Fruit fly (Drosophila melanogaster) whole organism, embryonic: ENCODE data around the gene Nepl3.

Source experiments
- Ada2b ChIP-seq: fragments of 200-800 bp; sonication (Bioruptor generic); IDR thresholded peaks from 2 replicates; pipeline ENCODE4 v1.3.6; 2022; ENCODE audit warnings: missing biosample characterization, missing genetic modification characterization
- Awh ChIP-seq: fragments of 200-800 bp; sonication (Bioruptor generic); IDR thresholded peaks from 2 replicates; pipeline ENCODE4, ENCODE4 v1.3.6; 2022; ENCODE audit warnings: missing biosample characterization, missing genetic modification characterization
- Bdp1 ChIP-seq: fragments of 200-800 bp; sonication (Bioruptor generic); optimal IDR thresholded peaks from 3 replicates; lab custom pipeline; 2016; ENCODE audit warnings: missing biosample characterization, missing genetic modification characterization
- BtbVII ChIP-seq: fragments of 200-800 bp; sonication (Bioruptor generic); optimal IDR thresholded peaks from 3 replicates; lab custom pipeline; 2017; ENCODE audit warnings: missing biosample characterization, mild to moderate bottlenecking, missing genetic modification characterization
- CG12391 ChIP-seq: fragments of 200-800 bp; sonication (Bioruptor generic); optimal IDR thresholded peaks from 3 replicates; lab custom pipeline; 2018; ENCODE audit warnings: missing biosample characterization, mild to moderate bottlenecking, missing genetic modification characterization, moderate library complexity
- CG12769 ChIP-seq: fragments of 200-800 bp; sonication (Bioruptor generic); optimal IDR thresholded peaks from 2 replicates; lab custom pipeline; 2019; ENCODE audit warnings: missing biosample characterization, mild to moderate bottlenecking, missing genetic modification characterization, moderate library complexity
- CG13296 ChIP-seq: fragments of 200-800 bp; sonication (Bioruptor generic); optimal IDR thresholded peaks from 3 replicates; lab custom pipeline; 2018; ENCODE audit warnings: missing biosample characterization, mild to moderate bottlenecking, missing genetic modification characterization
- CG13624 ChIP-seq: fragments of 200-800 bp; sonication (Bioruptor generic); optimal IDR thresholded peaks from 2 replicates; lab custom pipeline; 2016; ENCODE audit warnings: missing biosample characterization, missing genetic modification characterization
- CG13894 ChIP-seq: fragments of 200-800 bp; sonication (Bioruptor generic); optimal IDR thresholded peaks from 3 replicates; lab custom pipeline; 2018; ENCODE audit warnings: missing biosample characterization, mild to moderate bottlenecking, missing genetic modification characterization, moderate library complexity
- CG14710 ChIP-seq: fragments of 200-800 bp; sonication (Bioruptor generic); optimal IDR thresholded peaks from 3 replicates; lab custom pipeline; 2019; ENCODE audit warnings: missing biosample characterization, mild to moderate bottlenecking, missing genetic modification characterization, moderate library complexity
- CG16815 ChIP-seq: fragments of 200-800 bp; sonication (Bioruptor generic); optimal IDR thresholded peaks from 3 replicates; lab custom pipeline; 2017; ENCODE audit warnings: missing biosample characterization, mild to moderate bottlenecking, missing genetic modification characterization
- CG30431 ChIP-seq: fragments of 200-800 bp; sonication (Bioruptor generic); optimal IDR thresholded peaks from 2 replicates; lab custom pipeline; 2017; ENCODE audit warnings: missing biosample characterization, missing genetic modification characterization
- CG34376 ChIP-seq: fragments of 200-800 bp; sonication (Bioruptor generic); optimal IDR thresholded peaks from 2 replicates; lab custom pipeline; 2018; ENCODE audit warnings: missing biosample characterization, mild to moderate bottlenecking, missing genetic modification characterization
- CG3838 ChIP-seq: fragments of 200-800 bp; sonication (Bioruptor generic); optimal IDR thresholded peaks from 3 replicates; lab custom pipeline; 2016; ENCODE audit warnings: missing biosample characterization, missing genetic modification characterization
- CG7786 ChIP-seq: fragments of 200-800 bp; sonication (Bioruptor generic); optimal IDR thresholded peaks from 2 replicates; lab custom pipeline; 2016; ENCODE audit warnings: missing biosample characterization, missing genetic modification characterization
- CG8944 ChIP-seq: fragments of 200-800 bp; sonication (Bioruptor generic); optimal IDR thresholded peaks from 3 replicates; lab custom pipeline; 2016; ENCODE audit warnings: missing biosample characterization, missing genetic modification characterization
- Camta ChIP-seq: fragments of 200-800 bp; sonication (Bioruptor generic); optimal IDR thresholded peaks from 2 replicates; lab custom pipeline; 2016; ENCODE audit warnings: missing biosample characterization, missing genetic modification characterization
- Dll ChIP-seq: fragments of 200-800 bp; sonication (Bioruptor generic); IDR thresholded peaks from 4 replicates; pipeline ENCODE4 v1.3.6; 2022; ENCODE audit warnings: missing biosample characterization, missing genetic modification characterization; ENCODE audit not compliant: partially characterized antibody
- E2f1 ChIP-seq: fragments of 200-800 bp; sonication (Bioruptor generic); IDR thresholded peaks from 2 replicates; pipeline ENCODE4 v1.3.6; 2022; ENCODE audit warnings: missing biosample characterization, missing genetic modification characterization
- ERR ChIP-seq: fragments of 200-800 bp; sonication (Bioruptor generic); optimal IDR thresholded peaks from 2 replicates; lab custom pipeline; 2016; ENCODE audit warnings: missing biosample characterization, missing genetic modification characterization
- Ets65A ChIP-seq: fragments of 200-800 bp; sonication (Bioruptor generic); peaks from one replicate; lab custom pipeline; 2016; ENCODE audit warnings: missing biosample characterization, missing genetic modification characterization
- GATAe ChIP-seq: fragments of 200-800 bp; sonication (Bioruptor generic); conservative IDR thresholded peaks from 2 replicates; pipeline ENCODE4 v1.3.6; 2022; ENCODE audit warnings: missing biosample characterization, missing genetic modification characterization
- HmgZ ChIP-seq: fragments of 200-800 bp; sonication (Bioruptor generic); optimal IDR thresholded peaks from 2 replicates; lab custom pipeline; 2018; ENCODE audit warnings: missing biosample characterization, mild to moderate bottlenecking, missing genetic modification characterization
- Lim3 ChIP-seq: fragments of 200-800 bp; sonication (Bioruptor generic); IDR thresholded peaks from 2 replicates; pipeline ENCODE4 v1.3.6; 2022; ENCODE audit warnings: missing biosample characterization, missing genetic modification characterization
- Lpt ChIP-seq: fragments of >200 bp; optimal IDR thresholded peaks from 2 replicates; lab custom pipeline; 2018; ENCODE audit warnings: missing biosample characterization, missing genetic modification characterization
- NK7.1 ChIP-seq: fragments of 200-800 bp; sonication (Bioruptor generic); optimal IDR thresholded peaks from 3 replicates; lab custom pipeline; 2016; ENCODE audit warnings: missing biosample characterization, missing genetic modification characterization
- Nf-YC ChIP-seq: fragments of 200-800 bp; optimal IDR thresholded peaks from 3 replicates; lab custom pipeline; 2019; ENCODE audit warnings: missing biosample characterization, mild to moderate bottlenecking, missing genetic modification characterization, moderate library complexity
- Rfx ChIP-seq: fragments of 200-800 bp; sonication (Bioruptor generic); IDR thresholded peaks from 2 replicates; pipeline ENCODE4 v1.3.6; 2022; ENCODE audit warnings: missing biosample characterization, missing genetic modification characterization
- abd-A ChIP-seq: fragments of 200-800 bp; sonication (Bioruptor generic); optimal IDR thresholded peaks from 3 replicates; lab custom pipeline; 2019; ENCODE audit warnings: missing biosample characterization, mild to moderate bottlenecking, missing genetic modification characterization, moderate library complexity
- bbx ChIP-seq: fragments of 200-800 bp; sonication (Bioruptor generic); IDR thresholded peaks from 2 replicates; pipeline ENCODE4 v1.3.6; 2022; ENCODE audit warnings: missing biosample characterization, missing genetic modification characterization; ENCODE audit not compliant: partially characterized antibody
- cas ChIP-seq: fragments of 200-800 bp; sonication (Bioruptor generic); IDR thresholded peaks from 2 replicates; pipeline ENCODE4 v1.3.6; 2022; ENCODE audit warnings: missing biosample characterization, missing genetic modification characterization
- cato ChIP-seq: fragments of 200-800 bp; sonication (Bioruptor generic); optimal IDR thresholded peaks from 2 replicates; lab custom pipeline; 2016; ENCODE audit warnings: missing biosample characterization, missing genetic modification characterization, borderline replicate concordance
- chm ChIP-seq: fragments of 200-800 bp; sonication (Bioruptor generic); IDR thresholded peaks from 2 replicates; pipeline ENCODE4 v1.3.6; 2022; ENCODE audit warnings: missing biosample characterization, missing genetic modification characterization
- en ChIP-seq: fragments of 200-800 bp; sonication (Bioruptor generic); optimal IDR thresholded peaks from 2 replicates; lab custom pipeline; 2016; ENCODE audit warnings: missing biosample characterization, missing genetic modification characterization
- gcm ChIP-seq: fragments of 200-800 bp; sonication (Bioruptor generic); optimal IDR thresholded peaks from 2 replicates; lab custom pipeline; 2019; ENCODE audit warnings: missing biosample characterization, mild to moderate bottlenecking, missing genetic modification characterization, moderate library complexity
- gcm2 ChIP-seq: fragments of 200-800 bp; sonication (Bioruptor generic); optimal IDR thresholded peaks from 2 replicates; lab custom pipeline; 2016; ENCODE audit warnings: missing biosample characterization, missing genetic modification characterization
- gsb-n ChIP-seq: fragments of 200-800 bp; sonication (Bioruptor generic); optimal IDR thresholded peaks from 3 replicates; lab custom pipeline; 2018; ENCODE audit warnings: missing biosample characterization, mild to moderate bottlenecking, missing genetic modification characterization
- gt ChIP-seq: fragments of 200-800 bp; sonication (Bioruptor generic); IDR thresholded peaks from 2 replicates; pipeline ENCODE4 v1.3.6; 2022; ENCODE audit warnings: missing biosample characterization, missing genetic modification characterization
- ham ChIP-seq: fragments of 200-800 bp; sonication (Bioruptor generic); IDR thresholded peaks from 2 replicates; pipeline ENCODE4 v1.3.6; 2022; ENCODE audit warnings: missing biosample characterization, missing genetic modification characterization
- hkb ChIP-seq, 2 experiments: fragments of 200-800 bp in 1 of 2; fragments of >200 bp in 1 of 2; sonication (Bioruptor generic) in 1 of 2; IDR thresholded peaks in 1 of 2; optimal IDR thresholded peaks in 1 of 2; 2 replicates each; pipeline versions ENCODE4 v1.3.6 to Lab custom; 2017 to 2022; ENCODE audit warnings: missing biosample characterization in 1 of 2, missing genetic modification characterization in 1 of 2
- lov ChIP-seq, 2 experiments: fragments of 200-800 bp in 1 of 2; fragments of >200 bp in 1 of 2; sonication (Bioruptor generic) in 1 of 2; IDR thresholded peaks in 1 of 2; optimal IDR thresholded peaks in 1 of 2; 2 replicates in 1 of 2; 3 replicates in 1 of 2; pipeline versions ENCODE4 v1.3.6 to Lab custom; 2017 to 2022; ENCODE audit warnings: missing biosample characterization in 1 of 2, missing genetic modification characterization in 1 of 2
- psq ChIP-seq: fragments of 200-800 bp; sonication (Bioruptor generic); optimal IDR thresholded peaks from 2 replicates; lab custom pipeline; 2017; ENCODE audit warnings: missing biosample characterization, missing genetic modification characterization
- row ChIP-seq: fragments of 200-800 bp; sonication (Bioruptor generic); IDR thresholded peaks from 3 replicates; pipeline ENCODE4 v1.3.6; 2022; ENCODE audit warnings: missing biosample characterization, missing genetic modification characterization
- sc ChIP-seq, 3 experiments: fragments of >200 bp in 2 of 3; fragments of 200-800 bp in 1 of 3; sonication (Bioruptor generic) in 1 of 3; optimal IDR thresholded peaks; 2 replicates in 2 of 3; 3 replicates in 1 of 3; lab custom pipeline; 2017; ENCODE audit warnings: mild to moderate bottlenecking in 1 of 3, missing biosample characterization in 1 of 3, missing genetic modification characterization in 1 of 3, missing genetic modification reagents in 1 of 3
- sna ChIP-seq: fragments of 200-800 bp; sonication (Bioruptor generic); IDR thresholded peaks from 2 replicates; pipeline ENCODE4 v1.3.6; 2022; ENCODE audit warnings: missing biosample characterization, missing genetic modification characterization; ENCODE audit not compliant: partially characterized antibody
- ssp ChIP-seq: fragments of 200-800 bp; sonication (Bioruptor generic); IDR thresholded peaks from 2 replicates; pipeline ENCODE4 v1.3.6; 2022; ENCODE audit warnings: missing biosample characterization, missing genetic modification characterization
- ttk ChIP-seq: fragments of 200-800 bp; sonication (Bioruptor generic); IDR thresholded peaks from 2 replicates; pipeline ENCODE4 v2.1.2; 2022; ENCODE audit warnings: missing biosample characterization, missing genetic modification characterization
- zen2 ChIP-seq: fragments of 200-800 bp; sonication (Bioruptor generic); IDR thresholded peaks from 3 replicates; pipeline ENCODE4 v1.3.6; 2022; ENCODE audit warnings: missing biosample characterization, missing genetic modification characterization; ENCODE audit not compliant: partially characterized antibody
- zfh1 ChIP-seq: fragments of 200-800 bp; sonication (Bioruptor generic); IDR thresholded peaks from 3 replicates; pipeline ENCODE4 v1.3.6; 2022; ENCODE audit warnings: missing biosample characterization, missing genetic modification characterization
- zfh2 ChIP-seq: fragments of 200-800 bp; sonication (Bioruptor generic); optimal IDR thresholded peaks from 2 replicates; lab custom pipeline; 2016; ENCODE audit warnings: missing biosample characterization, missing genetic modification characterization

Gene Nepl3

DNA sequence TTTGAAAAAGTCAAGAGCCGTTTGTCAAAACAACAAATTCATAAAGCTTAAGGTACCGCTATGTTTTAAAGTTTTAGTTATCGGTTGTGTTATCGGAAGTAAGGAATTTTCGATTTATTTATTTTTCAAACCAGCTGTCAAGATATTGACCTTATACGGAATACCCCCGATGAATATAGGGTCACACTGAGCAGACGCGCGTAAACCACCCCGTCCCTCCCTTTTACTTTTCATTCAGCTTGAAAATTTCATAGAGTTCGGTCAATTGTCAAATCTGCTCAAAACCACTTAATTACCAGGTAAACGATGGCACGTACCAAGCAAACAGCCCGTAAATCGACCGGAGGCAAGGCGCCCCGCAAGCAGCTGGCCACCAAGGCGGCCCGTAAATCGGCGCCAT lies 3.1 kb downstream of the Nepl3 start, which contains the start of the genes CG14036 and His3.3A (continued):
- TF ChIP-seq gcm2 (GFP tag; lab: Kevin White, UChicago) (no peak), gcm (GFP tag; lab: Kevin White, UChicago) (no peak), chm (GFP tag; lab: Robert Waterston, UW) (peak; percentile 27; the same call in 1 of the 2 replicates), gt (GFP tag; lab: Robert Waterston, UW) (no peak), CG13624 (GFP tag; lab: Kevin White, UChicago) (no peak), E2f1 (GFP tag; lab: Robert Waterston, UW) (peak; percentile 41; the same call in 1 of the 2 replicates), CG30431 (GFP tag; lab: Kevin White, UChicago) (no peak), NK7.1 (no peak), en (no peak), sna (GFP tag; lab: Robert Waterston, UW) (peak; percentile 66), psq (GFP tag; lab: Kevin White, UChicago) (no peak), CG16815 (GFP tag; lab: Kevin White, UChicago) (no peak), cas (no peak), gsb-n (no peak), zen2 (GFP tag; lab: Robert Waterston, UW) (peak; percentile 52; the same call in 2 of the 3 replicates), row (GFP tag; lab: Robert Waterston, UW) (peak; percentile 51; the same call in 2 of the 3 replicates), ttk (no peak), CG34376 (GFP tag; lab: Kevin White, UChicago) (peak; percentile 42), abd-A (no peak), BtbVII (GFP tag; lab: Kevin White, UChicago) (no peak), HmgZ (tag; lab: Kevin White, UChicago) (peak; percentile 74), CG14710 (tag; lab: Kevin White, UChicago) (peak; percentile 97), bbx (GFP tag; lab: Robert Waterston, UW) (peak; percentile 60), GATAe (no peak), Awh (no peak), CG3838 (GFP tag; lab: Kevin White, UChicago) (no peak), CG12769 (tag; lab: Kevin White, UChicago) (peak; percentile 20), Rfx (GFP tag; lab: Robert Waterston, UW) (peak; percentile 42), zfh1 (GFP tag; lab: Robert Waterston, UW) (no peak), lov (optimal IDR thresholded peaks at IDR 0.05; lab: Kevin White, UChicago) (no peak), lov (GFP tag; IDR thresholded peaks at IDR 0.05; lab: Robert Waterston, UW) (no peak), zfh2 (no peak), CG8944 (GFP tag; lab: Kevin White, UChicago) (no peak), Ada2b (GFP tag; lab: Robert Waterston, UW) (no peak), CG13894 (tag; lab: Kevin White, UChicago) (peak; percentile 41), Bdp1 (GFP tag; lab: Kevin White, UChicago) (no peak), Camta (no peak), ssp (GFP tag; lab: Robert Waterston, UW) (peak; percentile 74), sc (optimal IDR thresholded peaks at IDR 0.05; lab: Kevin White, UChicago) (no peak), sc (GFP tag; optimal IDR thresholded peaks at IDR 0.05; lab: Kevin White, UChicago) (no peak), Lim3 (GFP tag; lab: Robert Waterston, UW) (no peak), hkb (optimal IDR thresholded peaks at IDR 0.05; lab: Kevin White, UChicago) (no peak), hkb (GFP tag; IDR thresholded peaks at IDR 0.05; lab: Robert Waterston, UW) (no peak), CG13296 (GFP tag; lab: Kevin White, UChicago) (no peak), CG7786 (GFP tag; lab: Kevin White, UChicago) (no peak), ERR (no peak), Ets65A (GFP tag; lab: Kevin White, UChicago) (peak; percentile 41), cato (GFP tag; lab: Kevin White, UChicago) (no peak), Nf-YC (tag; lab: Kevin White, UChicago) (peak; percentile 37), Dll (GFP tag; lab: Robert Waterston, UW) (peak; percentile 56; the same call in 1 of the 4 replicates), CG12391 (tag; lab: Kevin White, UChicago) (peak; percentile 42), Lpt (GFP tag; lab: Kevin White, UChicago) (no peak), ham (GFP tag; lab: Robert Waterston, UW) (no peak)
